2 worm cellular contexts compared by ENCODE assay signal in genomic region chrIV:1791775-1792174, ce11.
TF ChIP-seq lines count a peak whose summit lies in the region.

No protein-coding gene starts in this region.

TF ChIP-seq in whole organism, L1 larva, 84 proteins besides CTCF, POLR2A, EP300 and RAD21:
- TF ChIP-seq fkh-8 (tag; optimal IDR thresholded peaks at IDR 0.05; lab: Kevin White, UChicago): no peak
- no peak for TF ChIP-seq ztf-4 (tag; optimal IDR thresholded peaks at IDR 0.05; lab: Kevin White, UChicago)
- no peak for TF ChIP-seq ets-5 (GFP tag; IDR thresholded peaks at IDR 0.05; lab: Robert Waterston, UW)
- peak; percentile 51 for TF ChIP-seq nhr-85 (tag; lab: Kevin White, UChicago)

TF ChIP-seq in whole organism, L4 larva, 104 proteins besides CTCF, POLR2A, EP300 and RAD21:
- TF ChIP-seq ZK546.5 (tag; optimal IDR thresholded peaks at IDR 0.05; lab: Kevin White, UChicago): no peak
- no peak for TF ChIP-seq rbr-2 (tag; optimal IDR thresholded peaks at IDR 0.05; lab: Kevin White, UChicago)
- TF ChIP-seq mdt-29 (GFP tag; IDR thresholded peaks at IDR 0.05; lab: Robert Waterston, UW): no peak
- no peak for TF ChIP-seq unc-130 (GFP tag; optimal IDR thresholded peaks at IDR 0.05; lab: Kevin White, UChicago)
- TF ChIP-seq aha-1 (tag; lab: Kevin White, UChicago): peak; percentile 72
- no peak for TF ChIP-seq sdz-12 (GFP tag; optimal IDR thresholded peaks at IDR 0.05; lab: Kevin White, UChicago)
- no peak for TF ChIP-seq fkh-10 (GFP tag; optimal IDR thresholded peaks at IDR 0.05; lab: Kevin White, UChicago)
- TF ChIP-seq lin-15B (tag; optimal IDR thresholded peaks at IDR 0.05; lab: Kevin White, UChicago): no peak
- TF ChIP-seq ZK337.2 (GFP tag; IDR thresholded peaks at IDR 0.05; lab: Robert Waterston, UW): no peak
- TF ChIP-seq duxl-1 (tag; optimal IDR thresholded peaks at IDR 0.05; lab: Kevin White, UChicago; ENCODE audit: poor library complexity): no peak
- TF ChIP-seq unc-62 (GFP tag; optimal IDR thresholded peaks at IDR 0.05 in 1 of 2; lab: Kevin White, UChicago): peak in 1 of 2 experiments; percentile 15
- no peak for TF ChIP-seq unc-62 (tag; optimal IDR thresholded peaks at IDR 0.05; lab: Kevin White, UChicago)
- TF ChIP-seq fos-1 (tag; optimal IDR thresholded peaks at IDR 0.05; lab: Kevin White, UChicago): no peak
- TF ChIP-seq F26F4.8 (GFP tag; conservative IDR thresholded peaks at IDR 0.05; lab: Robert Waterston, UW): no peak
- no peak for TF ChIP-seq tra-1 (GFP tag; IDR thresholded peaks at IDR 0.05; lab: Robert Waterston, UW)
- no peak for TF ChIP-seq daf-16 (GFP tag; optimal IDR thresholded peaks at IDR 0.05; lab: Kevin White, UChicago)
- no peak for TF ChIP-seq daf-16 (tag; optimal IDR thresholded peaks at IDR 0.05; lab: Kevin White, UChicago)
- no peak for TF ChIP-seq egl-27 (tag; optimal IDR thresholded peaks at IDR 0.05; lab: Kevin White, UChicago)
TF ChIP-seq in whole organism, L4 larva: peak in this region for 2.

Comparison
In these comparisons a context has a peak if more than half of its experiments do, and no peak if none do; other contexts are left out.
1. Of the 29 proteins assayed by ChIP-seq in both whole organism, L4 larva and whole organism, L1 larva: peak only in whole organism, L4 larva: aha-1; only in whole organism, L1 larva: none; in both: none; in neither: 27; mixed calls (peak in some experiments, not most) for 1.